Worm (Caenorhabditis elegans): ENCODE results near the gene F09C12.8.
A peak's percentile ranks its signal among the peaks of the same experiment; 100 is the strongest.

DNA sequence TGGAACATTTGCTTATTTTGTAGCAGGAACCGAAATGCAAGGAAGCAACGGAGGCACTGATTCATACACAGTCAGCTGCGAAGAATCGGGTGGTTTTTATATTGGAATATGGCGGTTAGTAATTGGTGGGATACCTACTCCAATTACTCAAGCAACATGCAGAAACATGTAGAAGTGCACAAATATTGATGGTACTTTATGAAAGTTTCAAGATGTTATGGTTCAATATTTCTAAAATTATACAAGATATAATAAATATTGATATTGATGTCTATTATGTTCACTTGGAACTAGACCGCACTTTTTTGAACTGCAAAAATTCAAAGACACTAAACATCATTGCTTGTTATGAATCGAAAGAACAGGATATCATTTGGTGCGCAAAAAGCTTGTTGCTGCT is 18.2 kb upstream of the F09C12.8 start, which contains the start of gene C04G6.13:
- TF ChIP-seq F37D6.2 (tag; optimal IDR thresholded peaks at IDR 0.05) (no peak), ctbp-1 (GFP tag; IDR thresholded peaks at IDR 0.05) (no peak), ZK546.5 (tag; optimal IDR thresholded peaks at IDR 0.05) (no peak), unc-62 (GFP tag; optimal IDR thresholded peaks at IDR 0.05 in 1 of 2) (peak in 1 of 2 experiments; percentile 35), unc-62 (tag; optimal IDR thresholded peaks at IDR 0.05) (no peak), mdl-1 (tag; optimal IDR thresholded peaks at IDR 0.05) (no peak), ztf-11 (tag; optimal IDR thresholded peaks at IDR 0.05) (no peak), ces-1 (GFP tag; optimal IDR thresholded peaks at IDR 0.05) (no peak), lin-13 (GFP tag; optimal IDR thresholded peaks at IDR 0.05) (no peak), nhr-77 (tag; optimal IDR thresholded peaks at IDR 0.05) (no peak), zag-1 (tag; optimal IDR thresholded peaks at IDR 0.05) (no peak), egl-27 (tag; optimal IDR thresholded peaks at IDR 0.05) (no peak), mxl-2 (GFP tag; conservative IDR thresholded peaks at IDR 0.05) (no peak)

All from whole organism, L4 larva.